Worm (Caenorhabditis elegans) whole organism, L4 larva: ENCODE measurements around the gene sqt-2.

Experiments used
- ama-1 ChIP-seq: fragments of 150-350 bp; optimal IDR thresholded peaks from 2 replicates; lab custom pipeline; 2014; ENCODE audit warnings: inconsistent platforms, mixed read lengths
- ceh-28 ChIP-seq: fragments of 150-350 bp; optimal IDR thresholded peaks from 2 replicates; lab custom pipeline; 2014; ENCODE audit warnings: missing biosample characterization, missing genetic modification reagents, missing genetic modification characterization
- daf-12 ChIP-seq: fragments of 150-350 bp; optimal IDR thresholded peaks from 2 replicates; lab custom pipeline; 2014; ENCODE audit warnings: missing biosample characterization, missing genetic modification reagents, missing genetic modification characterization
- lin-39 ChIP-seq: fragments of 150-350 bp; optimal IDR thresholded peaks from 2 replicates; lab custom pipeline; 2014; ENCODE audit warnings: missing biosample characterization, missing genetic modification reagents, missing genetic modification characterization
- nhr-28 ChIP-seq: fragments of 150-350 bp; optimal IDR thresholded peaks from 2 replicates; lab custom pipeline; 2014; ENCODE audit warnings: missing biosample characterization, missing genetic modification characterization
- unc-39 ChIP-seq: sonication (generic microtip); optimal IDR thresholded peaks from 2 replicates; lab custom pipeline; 2017; ENCODE audit warnings: missing biosample characterization, missing genetic modification characterization

- no peak for TF ChIP-seq unc-39 (tag; lab: Kevin White, UChicago)
- TF ChIP-seq ama-1 (lab: Kevin White, UChicago) = no peak
- no peak for TF ChIP-seq ceh-28 (tag; lab: Kevin White, UChicago)
- no peak for TF ChIP-seq daf-12 (tag; lab: Kevin White, UChicago)
- TF ChIP-seq lin-39 (tag; lab: Kevin White, UChicago) = no peak
- no peak for TF ChIP-seq nhr-28 (tag; lab: Kevin White, UChicago)
Measured at ce11 chrII:57370-57769, 34.2 kb downstream of the sqt-2 start, which contains the start of gene ascc-1.
